Fruit fly (Drosophila melanogaster) whole organism, prepupa: ENCODE measurements around the gene CG43203.

Experiments used
- CG3032 ChIP-seq: fragments of 200-800 bp; optimal IDR thresholded peaks from 2 replicates; lab custom pipeline; 2019; ENCODE audit warnings: missing biosample characterization, mild to moderate bottlenecking, missing genetic modification characterization, moderate library complexity
- CG31627 ChIP-seq: fragments of 200-800 bp; sonication (Bioruptor generic); optimal IDR thresholded peaks from 3 replicates; lab custom pipeline; 2016; ENCODE audit warnings: missing biosample characterization, missing genetic modification characterization
- CG4318 ChIP-seq: fragments of 200-800 bp; sonication (Bioruptor generic); optimal IDR thresholded peaks from 3 replicates; lab custom pipeline; 2017; ENCODE audit warnings: missing biosample characterization, mild to moderate bottlenecking, missing genetic modification characterization
- CG6854 ChIP-seq: fragments of 200-800 bp; sonication (Bioruptor generic); optimal IDR thresholded peaks from 2 replicates; lab custom pipeline; 2017; ENCODE audit warnings: missing biosample characterization, mild to moderate bottlenecking, missing genetic modification characterization
- CG7368 ChIP-seq: fragments of 200-800 bp; sonication (Bioruptor generic); optimal IDR thresholded peaks from 3 replicates; lab custom pipeline; 2016; ENCODE audit warnings: missing biosample characterization, missing genetic modification characterization
- CG9139 ChIP-seq: fragments of 200-800 bp; sonication (Bioruptor generic); optimal IDR thresholded peaks from 3 replicates; lab custom pipeline; 2017; ENCODE audit warnings: missing biosample characterization, mild to moderate bottlenecking, missing genetic modification characterization
- Gug ChIP-seq: fragments of 200-800 bp; sonication (Bioruptor generic); IDR thresholded peaks from 2 replicates; pipeline ENCODE4 v1.3.6; 2022; ENCODE audit warnings: missing biosample characterization, missing genetic modification characterization
- Hr38 ChIP-seq: sonication (Bioruptor generic); optimal IDR thresholded peaks from 2 replicates; lab custom pipeline; 2016; ENCODE audit warnings: missing biosample characterization, missing genetic modification characterization
- Smox ChIP-seq: fragments of 200-800 bp; sonication (Bioruptor generic); optimal IDR thresholded peaks from 3 replicates; lab custom pipeline; 2016; ENCODE audit warnings: missing biosample characterization, missing genetic modification characterization
- Sox102F ChIP-seq: fragments of 200-800 bp; sonication (Bioruptor generic); optimal IDR thresholded peaks from 2 replicates; lab custom pipeline; 2016; ENCODE audit warnings: missing biosample characterization, mild to moderate bottlenecking, missing genetic modification characterization
- cyc ChIP-seq: fragments of 200-800 bp; sonication (Bioruptor generic); optimal IDR thresholded peaks from 3 replicates; lab custom pipeline; 2016; ENCODE audit warnings: missing biosample characterization, missing genetic modification characterization
- fd59A ChIP-seq: fragments of 200-800 bp; sonication (Bioruptor generic); optimal IDR thresholded peaks from 2 replicates; lab custom pipeline; 2017; ENCODE audit warnings: missing biosample characterization, mild to moderate bottlenecking, missing genetic modification characterization, missing genetic modification reagents
- salr ChIP-seq, 2 experiments: fragments of 200-800 bp; sonication (Bioruptor generic); optimal IDR thresholded peaks; 3 replicates each; lab custom pipeline; 2016 to 2018; ENCODE audit warnings: missing biosample characterization in 2 of 2, missing genetic modification characterization in 2 of 2, mild to moderate bottlenecking in 1 of 2
- vri ChIP-seq: fragments of 200-800 bp; sonication (Bioruptor generic); optimal IDR thresholded peaks from 3 replicates; lab custom pipeline; 2016; ENCODE audit warnings: missing biosample characterization, mild to moderate bottlenecking, missing genetic modification characterization

DNA sequence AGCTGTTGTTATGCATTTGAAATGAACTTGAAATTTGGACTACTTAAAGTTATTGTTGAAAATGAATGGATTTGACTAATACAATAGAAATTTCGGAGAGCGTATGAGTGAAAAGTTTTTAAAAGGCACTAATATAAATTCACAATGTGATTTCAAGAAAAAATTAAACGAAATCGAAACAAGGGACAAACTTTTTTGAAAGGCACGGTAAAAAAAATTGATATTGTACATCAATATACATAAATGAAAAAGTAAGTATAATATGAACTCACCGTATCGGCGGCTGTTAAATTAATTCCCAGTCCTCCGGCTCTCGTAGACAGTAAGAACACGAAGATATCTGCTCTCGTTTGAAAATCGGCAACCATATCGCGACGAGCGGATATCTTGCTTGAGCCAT lies 44.6 kb downstream of the CG43203 start, which contains the start of gene CG31244:
- TF ChIP-seq CG6854 (GFP tag; lab: Kevin White, UChicago) (no peak), CG7368 (GFP tag; lab: Kevin White, UChicago) (no peak), fd59A (GFP tag; lab: Kevin White, UChicago) (no peak), vri (GFP tag; lab: Kevin White, UChicago) (no peak), CG4318 (GFP tag; lab: Kevin White, UChicago) (no peak), CG9139 (no peak), Smox (GFP tag; lab: Kevin White, UChicago) (no peak), Hr38 (no peak), CG3032 (tag; lab: Kevin White, UChicago) (no peak), Sox102F (GFP tag; lab: Kevin White, UChicago) (no peak), cyc (no peak), Gug (GFP tag; lab: Robert Waterston, UW) (no peak), salr (GFP tag; optimal IDR thresholded peaks at IDR 0.05; lab: Kevin White, UChicago) (no peak), CG31627 (GFP tag; lab: Kevin White, UChicago) (no peak)
